Fruit fly (Drosophila melanogaster) whole organism, embryonic: Measurements from ENCODE around the gene CG32751.

Experiments
- Blimp-1 ChIP-seq: fragments of 200-800 bp; sonication (Bioruptor generic); optimal IDR thresholded peaks from 3 replicates; lab custom pipeline; 2018; ENCODE audit warnings: missing biosample characterization, missing genetic modification characterization, mild to moderate bottlenecking, moderate library complexity, missing genetic modification reagents
- CG11456 ChIP-seq: fragments of 200-800 bp; sonication (Bioruptor generic); IDR thresholded peaks from 3 replicates; pipeline ENCODE4 v1.3.6; 2022; ENCODE audit warnings: missing biosample characterization, missing genetic modification characterization
- CG13894 ChIP-seq: fragments of 200-800 bp; sonication (Bioruptor generic); optimal IDR thresholded peaks from 3 replicates; lab custom pipeline; 2018; ENCODE audit warnings: missing biosample characterization, mild to moderate bottlenecking, missing genetic modification characterization, moderate library complexity
- CG14441 ChIP-seq: fragments of 200-800 bp; sonication (Bioruptor generic); IDR thresholded peaks from 2 replicates; pipeline ENCODE4 v1.3.6; 2022; ENCODE audit warnings: missing biosample characterization, missing genetic modification characterization
- CG14710 ChIP-seq: fragments of 200-800 bp; sonication (Bioruptor generic); optimal IDR thresholded peaks from 3 replicates; lab custom pipeline; 2019; ENCODE audit warnings: missing biosample characterization, mild to moderate bottlenecking, missing genetic modification characterization, moderate library complexity
- CG15269 ChIP-seq: fragments of 200-800 bp; sonication (Bioruptor generic); optimal IDR thresholded peaks from 2 replicates; lab custom pipeline; 2018; ENCODE audit warnings: missing biosample characterization, mild to moderate bottlenecking, missing genetic modification characterization, moderate library complexity
- CG1603 ChIP-seq: fragments of 200-800 bp; sonication (Bioruptor generic); optimal IDR thresholded peaks from 2 replicates; lab custom pipeline; 2019; ENCODE audit warnings: missing biosample characterization, mild to moderate bottlenecking, missing genetic modification characterization, moderate library complexity
- CG1647 ChIP-seq: fragments of 200-800 bp; sonication (Bioruptor generic); optimal IDR thresholded peaks from 3 replicates; lab custom pipeline; 2016; ENCODE audit warnings: missing biosample characterization, missing genetic modification characterization
- CG18764 ChIP-seq: fragments of 200-800 bp; sonication (Bioruptor generic); optimal IDR thresholded peaks from 3 replicates; lab custom pipeline; 2016; ENCODE audit warnings: missing biosample characterization, missing genetic modification characterization
- CG2120 ChIP-seq: fragments of 200-800 bp; sonication (Bioruptor generic); optimal IDR thresholded peaks from 3 replicates; lab custom pipeline; 2016; ENCODE audit warnings: missing biosample characterization, missing genetic modification characterization
- CG2678 ChIP-seq: fragments of 200-800 bp; sonication (Bioruptor generic); optimal IDR thresholded peaks from 3 replicates; lab custom pipeline; 2019; ENCODE audit warnings: missing biosample characterization, mild to moderate bottlenecking, missing genetic modification characterization, moderate library complexity
- CG3281 ChIP-seq: fragments of 200-800 bp; sonication (Bioruptor generic); optimal IDR thresholded peaks from 3 replicates; lab custom pipeline; 2017; ENCODE audit warnings: missing biosample characterization, mild to moderate bottlenecking, missing genetic modification characterization
- CG6175 ChIP-seq: fragments of 200-800 bp; sonication (Bioruptor generic); IDR thresholded peaks from 3 replicates; pipeline ENCODE4 v1.3.6; 2022; ENCODE audit warnings: missing biosample characterization, missing genetic modification characterization
- CG6765 ChIP-seq: fragments of 200-800 bp; sonication (Bioruptor generic); optimal IDR thresholded peaks from 3 replicates; lab custom pipeline; 2017; ENCODE audit warnings: missing biosample characterization, mild to moderate bottlenecking, missing genetic modification characterization
- CG7839 ChIP-seq: fragments of 200-800 bp; sonication (Bioruptor generic); optimal IDR thresholded peaks from 3 replicates; lab custom pipeline; 2018; ENCODE audit warnings: missing biosample characterization, mild to moderate bottlenecking, missing genetic modification characterization, moderate library complexity
- CG8290 ChIP-seq, 3 experiments: fragments of 200-800 bp; sonication (Bioruptor generic); optimal IDR thresholded peaks; 2 replicates each; lab custom pipeline; 2016 to 2019; ENCODE audit warnings: missing biosample characterization in 3 of 3, missing genetic modification characterization in 3 of 3, mild to moderate bottlenecking in 2 of 3, moderate library complexity in 1 of 3
- CG9609 ChIP-seq: fragments of 200-800 bp; sonication (Bioruptor generic); optimal IDR thresholded peaks from 3 replicates; lab custom pipeline; 2016; ENCODE audit warnings: missing biosample characterization, missing genetic modification characterization
- CG9727 ChIP-seq: fragments of 200-800 bp; sonication (Bioruptor generic); optimal IDR thresholded peaks from 3 replicates; lab custom pipeline; 2017; ENCODE audit warnings: missing biosample characterization, mild to moderate bottlenecking, missing genetic modification characterization
- Drgx ChIP-seq: fragments of 200-800 bp; sonication (Bioruptor generic); IDR thresholded peaks from 2 replicates; pipeline ENCODE4 v1.3.6; 2022; ENCODE audit warnings: missing biosample characterization, missing genetic modification characterization
- E2f1 ChIP-seq: fragments of 200-800 bp; sonication (Bioruptor generic); IDR thresholded peaks from 2 replicates; pipeline ENCODE4 v1.3.6; 2022; ENCODE audit warnings: missing biosample characterization, missing genetic modification characterization
- Ets97D ChIP-seq: fragments of 200-800 bp; sonication (Bioruptor generic); optimal IDR thresholded peaks from 3 replicates; lab custom pipeline; 2016; ENCODE audit warnings: missing biosample characterization, missing genetic modification characterization
- Fer3 ChIP-seq: fragments of 200-800 bp; sonication (Bioruptor generic); optimal IDR thresholded peaks from 2 replicates; lab custom pipeline; 2018; ENCODE audit warnings: missing biosample characterization, mild to moderate bottlenecking, missing genetic modification characterization, moderate library complexity
- Gsc ChIP-seq: fragments of 200-800 bp; sonication (Bioruptor generic); IDR thresholded peaks from 2 replicates; pipeline ENCODE4 v1.3.6; 2022; ENCODE audit warnings: missing biosample characterization, missing genetic modification characterization
- H15 ChIP-seq: fragments of 200-800 bp; sonication (Bioruptor generic); IDR thresholded peaks from 3 replicates; pipeline ENCODE4 v1.3.6; 2022; ENCODE audit warnings: missing biosample characterization, missing genetic modification characterization
- HLH3B ChIP-seq: fragments of 200-800 bp; sonication (Bioruptor generic); IDR thresholded peaks from 2 replicates; pipeline ENCODE4 v1.3.6; 2022; ENCODE audit warnings: missing biosample characterization, missing genetic modification characterization
- Hmr ChIP-seq: fragments of 200-800 bp; sonication (Bioruptor generic); optimal IDR thresholded peaks from 3 replicates; lab custom pipeline; 2017; ENCODE audit warnings: mild to moderate bottlenecking, missing biosample characterization, missing genetic modification reagents, missing genetic modification characterization
- MBD-R2 ChIP-seq: fragments of 200-800 bp; sonication (Bioruptor generic); IDR thresholded peaks from 2 replicates; pipeline ENCODE4 v1.3.6; 2022; ENCODE audit warnings: missing biosample characterization, missing genetic modification characterization
- NFAT ChIP-seq: fragments of 200-800 bp; sonication (Bioruptor generic); IDR thresholded peaks from 2 replicates; pipeline ENCODE4 v1.3.6; 2022; ENCODE audit warnings: missing biosample characterization, missing genetic modification characterization
- Nf-YB ChIP-seq: fragments of 200-800 bp; sonication (Bioruptor generic); optimal IDR thresholded peaks from 3 replicates; lab custom pipeline; 2019; ENCODE audit warnings: missing biosample characterization, mild to moderate bottlenecking, missing genetic modification characterization, moderate library complexity
- NfI ChIP-seq: fragments of 200-800 bp; sonication (Bioruptor generic); optimal IDR thresholded peaks from 3 replicates; lab custom pipeline; 2018; ENCODE audit warnings: missing biosample characterization, mild to moderate bottlenecking, missing genetic modification characterization, moderate library complexity
- Rfx ChIP-seq: fragments of 200-800 bp; sonication (Bioruptor generic); IDR thresholded peaks from 2 replicates; pipeline ENCODE4 v1.3.6; 2022; ENCODE audit warnings: missing biosample characterization, missing genetic modification characterization
- amos ChIP-seq: fragments of 200-800 bp; sonication (Bioruptor generic); IDR thresholded peaks from 2 replicates; pipeline ENCODE4 v1.3.6; 2022; ENCODE audit warnings: missing biosample characterization, missing genetic modification characterization; ENCODE audit not compliant: partially characterized antibody
- fd102C ChIP-seq: fragments of 200-800 bp; sonication (Bioruptor generic); optimal IDR thresholded peaks from 2 replicates; lab custom pipeline; 2018; ENCODE audit warnings: missing biosample characterization, mild to moderate bottlenecking, missing genetic modification characterization, moderate library complexity
- gem ChIP-seq: fragments of 200-800 bp; sonication (Bioruptor generic); optimal IDR thresholded peaks from 2 replicates; lab custom pipeline; 2019; ENCODE audit warnings: missing biosample characterization, mild to moderate bottlenecking, missing genetic modification characterization, moderate library complexity
- ind ChIP-seq: fragments of 200-800 bp; sonication (Bioruptor generic); optimal IDR thresholded peaks from 3 replicates; lab custom pipeline; 2016; ENCODE audit warnings: missing biosample characterization, missing genetic modification characterization
- klu ChIP-seq: fragments of 200-800 bp; sonication (Bioruptor generic); IDR thresholded peaks from 2 replicates; pipeline ENCODE4 v1.3.6; 2022; ENCODE audit warnings: missing biosample characterization, missing genetic modification characterization
- nau ChIP-seq: fragments of 200-800 bp; sonication (Bioruptor generic); optimal IDR thresholded peaks from 3 replicates; lab custom pipeline; 2017; ENCODE audit warnings: missing biosample characterization, mild to moderate bottlenecking, missing genetic modification characterization, missing genetic modification reagents
- p53 ChIP-seq: fragments of 200-800 bp; sonication (Bioruptor generic); optimal IDR thresholded peaks from 2 replicates; lab custom pipeline; 2016; ENCODE audit warnings: missing biosample characterization, missing genetic modification characterization
- pnt ChIP-seq: fragments of 200-800 bp; sonication (Bioruptor generic); optimal IDR thresholded peaks from 3 replicates; lab custom pipeline; 2016; ENCODE audit warnings: missing biosample characterization, missing genetic modification characterization
- prd ChIP-seq, 3 experiments: fragments of >200 bp in 2 of 3; fragments of 200-800 bp in 1 of 3; sonication (Bioruptor generic) in 1 of 3; optimal IDR thresholded peaks in 2 of 3; IDR thresholded peaks in 1 of 3; 2 replicates in 2 of 3; 3 replicates in 1 of 3; pipeline versions ENCODE4 v1.3.6 to Lab custom; 2017 to 2022; ENCODE audit warnings: missing biosample characterization in 1 of 3, missing genetic modification characterization in 1 of 3
- pros ChIP-seq: fragments of 200-800 bp; sonication (Bioruptor generic); optimal IDR thresholded peaks from 3 replicates; lab custom pipeline; 2019; ENCODE audit warnings: missing biosample characterization, mild to moderate bottlenecking, missing genetic modification characterization, moderate library complexity
- pum ChIP-seq: fragments of 200-800 bp; sonication (Bioruptor generic); optimal IDR thresholded peaks from 2 replicates; lab custom pipeline; 2016; ENCODE audit warnings: missing biosample characterization, missing genetic modification characterization
- scrt ChIP-seq: fragments of 200-800 bp; sonication (Bioruptor generic); optimal IDR thresholded peaks from 2 replicates; lab custom pipeline; 2018; ENCODE audit warnings: missing biosample characterization, mild to moderate bottlenecking, missing genetic modification characterization, moderate library complexity
- sima ChIP-seq: fragments of 200-800 bp; sonication (Bioruptor generic); optimal IDR thresholded peaks from 2 replicates; lab custom pipeline; 2016; ENCODE audit warnings: missing biosample characterization, missing genetic modification characterization
- slp2 ChIP-seq: fragments of 200-800 bp; sonication (Bioruptor generic); optimal IDR thresholded peaks from 2 replicates; lab custom pipeline; 2016; ENCODE audit warnings: missing biosample characterization, missing genetic modification characterization
- tgo ChIP-seq: fragments of 200-800 bp; sonication (Bioruptor generic); IDR thresholded peaks from 3 replicates; pipeline ENCODE4 v1.3.6; 2022; ENCODE audit warnings: missing biosample characterization, missing genetic modification characterization
- unpg ChIP-seq: fragments of 200-800 bp; sonication (Bioruptor generic); optimal IDR thresholded peaks from 3 replicates; lab custom pipeline; 2018; ENCODE audit warnings: missing biosample characterization, mild to moderate bottlenecking, missing genetic modification characterization, moderate library complexity
- zen2 ChIP-seq: fragments of 200-800 bp; sonication (Bioruptor generic); IDR thresholded peaks from 3 replicates; pipeline ENCODE4 v1.3.6; 2022; ENCODE audit warnings: missing biosample characterization, missing genetic modification characterization; ENCODE audit not compliant: partially characterized antibody
- zfh1 ChIP-seq: fragments of 200-800 bp; sonication (Bioruptor generic); IDR thresholded peaks from 3 replicates; pipeline ENCODE4 v1.3.6; 2022; ENCODE audit warnings: missing biosample characterization, missing genetic modification characterization

CG32751 gene

dm6 chrX:6179428-6179827 is 19.0 kb downstream of the CG32751 start (continued):
- no peak for TF ChIP-seq fd102C (GFP tag; lab: Kevin White, UChicago)
- peak; percentile 49 for TF ChIP-seq gem
- TF ChIP-seq prd (optimal IDR thresholded peaks at IDR 0.05; lab: Kevin White, UChicago), result no peak
- TF ChIP-seq prd (GFP tag; IDR thresholded peaks at IDR 0.05; lab: Robert Waterston, UW), result peak; percentile 75
- TF ChIP-seq CG11456, result 0 out of 3 replicates have a peak, but pooled peaks have one; percentile 71
- TF ChIP-seq ind, result peak; percentile 47
- no peak for TF ChIP-seq klu
- TF ChIP-seq pros (GFP tag; lab: Kevin White, UChicago), result no peak
- TF ChIP-seq E2f1 (GFP tag; lab: Robert Waterston, UW), result peak; percentile 48
- peak; percentile 44 for TF ChIP-seq CG3281
- peak; percentile 55; the same call in 1 of the 3 replicates for TF ChIP-seq H15 (GFP tag; lab: Robert Waterston, UW)
- peak; percentile 4 for TF ChIP-seq CG1647 (GFP tag; lab: Kevin White, UChicago)
- TF ChIP-seq slp2 (GFP tag; lab: Kevin White, UChicago), result peak; percentile 6
- no peak for TF ChIP-seq Nf-YB (GFP tag; lab: Kevin White, UChicago)
- TF ChIP-seq CG18764, result peak; percentile 6
- TF ChIP-seq CG2678 (tag; lab: Kevin White, UChicago), result peak; percentile 59
- TF ChIP-seq CG15269 (tag; lab: Kevin White, UChicago), result peak; percentile 42
- TF ChIP-seq CG8290 (GFP tag; optimal IDR thresholded peaks at IDR 0.05; lab: Kevin White, UChicago), result no peak
- TF ChIP-seq CG8290 (tag; optimal IDR thresholded peaks at IDR 0.05; lab: Kevin White, UChicago), result peak in 1 of 2 experiments; percentile 33
- peak; percentile 26 for TF ChIP-seq CG9727 (GFP tag; lab: Kevin White, UChicago)
- peak; percentile 19 for TF ChIP-seq Hmr (GFP tag; lab: Kevin White, UChicago)
- TF ChIP-seq CG13894, result peak; percentile 31
- peak; percentile 27 for TF ChIP-seq NfI (GFP tag; lab: Kevin White, UChicago)
- peak; percentile 45 for TF ChIP-seq Fer3 (tag; lab: Kevin White, UChicago)
- 0 out of 3 replicates have a peak, but pooled peaks have one; percentile 19 for TF ChIP-seq CG6175 (GFP tag; lab: Robert Waterston, UW)
- TF ChIP-seq p53 (GFP tag; lab: Kevin White, UChicago), result peak; percentile 26
- peak; percentile 13 for TF ChIP-seq CG9609 (GFP tag; lab: Kevin White, UChicago)
- no peak for TF ChIP-seq amos
- peak; percentile 28 for TF ChIP-seq scrt (GFP tag; lab: Kevin White, UChicago)
- no peak for TF ChIP-seq zen2
- TF ChIP-seq pnt (GFP tag; lab: Kevin White, UChicago), result peak; percentile 31
- no peak for TF ChIP-seq Ets97D
- peak; percentile 61 for TF ChIP-seq CG7839 (tag; lab: Kevin White, UChicago)
- TF ChIP-seq HLH3B, result peak; percentile 59
- peak; percentile 5 for TF ChIP-seq pum (GFP tag; lab: Kevin White, UChicago)
- TF ChIP-seq CG1603 (tag; lab: Kevin White, UChicago), result peak; percentile 34
- TF ChIP-seq zfh1 (GFP tag; lab: Robert Waterston, UW), result peak; percentile 47; the same call in 2 of the 3 replicates
- TF ChIP-seq tgo (GFP tag; lab: Robert Waterston, UW), result peak; percentile 57; the same call in 2 of the 3 replicates
- no peak for TF ChIP-seq CG14710 (tag; lab: Kevin White, UChicago)
- TF ChIP-seq sima, result no peak
- peak; percentile 14; the same call in 1 of the 2 replicates for TF ChIP-seq NFAT
- TF ChIP-seq Blimp-1 (GFP tag; lab: Kevin White, UChicago), result peak; percentile 36
- TF ChIP-seq Rfx (GFP tag; lab: Robert Waterston, UW), result peak; percentile 68
- peak; percentile 28; the same call in 1 of the 2 replicates for TF ChIP-seq MBD-R2
- peak; percentile 57 for TF ChIP-seq Drgx (GFP tag; lab: Robert Waterston, UW)
- TF ChIP-seq CG6765 (GFP tag; lab: Kevin White, UChicago), result peak; percentile 9
- no peak for TF ChIP-seq Gsc (GFP tag; lab: Robert Waterston, UW)
- TF ChIP-seq nau (GFP tag; lab: Kevin White, UChicago), result no peak
- peak; percentile 52 for TF ChIP-seq CG2120 (GFP tag; lab: Kevin White, UChicago)
- peak; percentile 39 for TF ChIP-seq unpg
- peak; percentile 64 for TF ChIP-seq CG14441 (GFP tag; lab: Robert Waterston, UW)
